Worm (Caenorhabditis elegans): Measurements from ENCODE around the gene gldi-2.
"Not testable (repeated sequence)": the region's sequence is repeated elsewhere in the genome, so short reads cannot be mapped to it uniquely, and the experiment has no call there.

Gene gldi-2

ce11 chrII:6756232-6756631 lies 27.0 kb upstream of the gldi-2 start, which contains the start of gene F41G3.3:
Gene F41G3.3 (plus strand): TSS chrII:6756532.
- TF ChIP-seq zag-1 (tag; optimal IDR thresholded peaks at IDR 0.05) (no peak), mml-1 (tag; optimal IDR thresholded peaks at IDR 0.05) (no peak)

DNA sequence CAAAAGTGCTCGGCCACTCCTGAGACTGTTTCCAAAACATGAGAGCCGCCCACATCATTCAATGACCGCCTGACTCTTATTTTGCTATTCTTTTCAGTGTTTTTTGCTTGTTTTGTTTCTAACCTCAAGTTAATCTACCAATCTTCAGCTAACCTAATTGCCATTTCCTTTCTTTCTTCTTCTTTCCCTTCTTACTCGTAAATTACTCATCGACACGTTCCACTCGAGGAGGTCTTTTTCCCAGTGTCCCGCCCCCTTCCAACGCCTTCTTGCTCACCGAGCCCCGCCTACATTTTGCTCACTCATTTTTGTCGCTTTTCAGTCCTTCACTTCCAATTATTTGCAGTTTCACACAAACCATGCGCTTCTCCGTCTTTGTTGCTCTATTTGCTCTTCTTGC lies 18.5 kb upstream of the gldi-2 start, which contains the start of gene nlp-50:
nlp-50 (plus strand) TSS at position 301 of the 400 bp plus-strand sequence.
- TF ChIP-seq nhr-11 (tag; optimal IDR thresholded peaks at IDR 0.05) (no peak), ceh-16 (tag; optimal IDR thresholded peaks at IDR 0.05) (no peak), lin-15B (tag; optimal IDR thresholded peaks at IDR 0.05) (no peak), lin-39 (tag; optimal IDR thresholded peaks at IDR 0.05) (no peak), ztf-4 (tag; optimal IDR thresholded peaks at IDR 0.05) (no peak), ztf-11 (tag; optimal IDR thresholded peaks at IDR 0.05) (no peak), sea-2 (GFP tag; optimal IDR thresholded peaks at IDR 0.05) (no peak), elt-1 (tag; optimal IDR thresholded peaks at IDR 0.05) (no peak), ZK546.5 (tag; optimal IDR thresholded peaks at IDR 0.05) (no peak), eor-1 (tag; optimal IDR thresholded peaks at IDR 0.05) (no peak), nhr-43 (tag; optimal IDR thresholded peaks at IDR 0.05; ENCODE audit: poor library complexity, severe bottlenecking) (no peak)

- no peak for TF ChIP-seq nhr-11 (tag; optimal IDR thresholded peaks at IDR 0.05)
- TF ChIP-seq elt-2 (tag; optimal IDR thresholded peaks at IDR 0.05), result peak; percentile 41
- TF ChIP-seq fkh-10 (GFP tag; optimal IDR thresholded peaks at IDR 0.05), result no peak
- no peak for TF ChIP-seq skn-1 (tag; optimal IDR thresholded peaks at IDR 0.05)
- no peak for TF ChIP-seq elt-3 (tag; optimal IDR thresholded peaks at IDR 0.05)
Measured at ce11 chrII:6768014-6768413, 15.2 kb upstream of the gldi-2 start, which contains the start of gene F41G3.18. Gene F41G3.18 (plus strand): TSS chrII:6768314.

ce11 chrII:6770030-6770429 lies 13.2 kb upstream of the gldi-2 start:
- no peak for TF ChIP-seq nhr-237 (tag; optimal IDR thresholded peaks at IDR 0.05)
- no peak for TF ChIP-seq mdl-1 (tag; optimal IDR thresholded peaks at IDR 0.05)
- no peak for TF ChIP-seq tbx-2 (tag; optimal IDR thresholded peaks at IDR 0.05)
- no peak for TF ChIP-seq nhr-25 (tag; optimal IDR thresholded peaks at IDR 0.05)
- TF ChIP-seq ztf-4 (tag; optimal IDR thresholded peaks at IDR 0.05), result no peak
- TF ChIP-seq nhr-11 (tag; optimal IDR thresholded peaks at IDR 0.05), result no peak
- no peak for TF ChIP-seq ama-1 (optimal IDR thresholded peaks at IDR 0.05)
- TF ChIP-seq ceh-28 (tag; optimal IDR thresholded peaks at IDR 0.05), result no peak

DNA sequence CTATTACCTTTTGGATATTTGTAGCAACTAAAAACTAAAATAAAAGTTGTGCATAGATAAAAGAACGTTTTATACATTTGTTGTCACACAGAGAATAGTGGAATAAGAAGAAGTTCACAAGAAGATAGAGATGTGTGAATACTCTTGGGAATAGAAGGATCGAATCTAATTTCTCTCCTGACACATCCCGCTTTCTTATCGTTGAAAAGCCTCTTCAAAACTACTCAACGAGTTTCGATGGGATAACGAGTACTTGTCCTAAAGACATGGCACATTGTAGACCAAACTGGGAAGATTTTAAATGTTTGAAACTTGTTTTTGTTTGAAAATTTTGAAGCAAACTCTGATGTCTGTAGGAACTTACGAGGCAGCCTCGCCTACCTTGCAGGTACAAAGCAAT lies 10.7 kb upstream of the gldi-2 start:
- TF ChIP-seq lsy-12 (tag; optimal IDR thresholded peaks at IDR 0.05) (no peak), ceh-16 (tag; optimal IDR thresholded peaks at IDR 0.05) (no peak), sea-2 (GFP tag; optimal IDR thresholded peaks at IDR 0.05) (no peak), nfya-1 (tag; optimal IDR thresholded peaks at IDR 0.05; ENCODE audit: insufficient read depth) (no peak), nhr-28 (tag; optimal IDR thresholded peaks at IDR 0.05) (no peak), mdl-1 (tag; optimal IDR thresholded peaks at IDR 0.05) (no peak), aly-2 (tag; optimal IDR thresholded peaks at IDR 0.05) (no peak), elt-3 (tag; optimal IDR thresholded peaks at IDR 0.05) (no peak), nhr-12 (tag; optimal IDR thresholded peaks at IDR 0.05) (no peak), pqm-1 (tag; optimal IDR thresholded peaks at IDR 0.05) (no peak), ceh-9 (tag; optimal IDR thresholded peaks at IDR 0.05) (no peak), skn-1 (tag; optimal IDR thresholded peaks at IDR 0.05) (no peak), ztf-4 (tag; optimal IDR thresholded peaks at IDR 0.05) (no peak), elt-1 (tag; optimal IDR thresholded peaks at IDR 0.05) (no peak), ztf-11 (tag; optimal IDR thresholded peaks at IDR 0.05) (no peak), egl-27 (tag; optimal IDR thresholded peaks at IDR 0.05) (no peak)

ce11 chrII:6775076-6775475 lies 8.2 kb upstream of the gldi-2 start, which contains the start of gene agr-1:
Gene agr-1 (minus strand): TSS chrII:6775176.
- not testable (repeated sequence) for TF ChIP-seq zag-1, lsy-12, R02D3.7 (tag; optimal IDR thresholded peaks at IDR 0.05)

Data from whole organism, L3 larva.